Worm (Caenorhabditis elegans) whole organism, L4 larva: Measurements from ENCODE around the gene uda-1.

Experiments used
- F37D6.2 ChIP-seq: sonication (generic microtip); optimal IDR thresholded peaks from 2 replicates; lab custom pipeline; 2016; ENCODE audit warnings: mild to moderate bottlenecking, missing genetic modification characterization, missing compliant biosample characterization
- T26A8.4 ChIP-seq: fragments of 200-800 bp; sonication (Bioruptor generic); IDR thresholded peaks from 2 replicates; pipeline ENCODE4 v1.3.6; 2022; ENCODE audit warnings: missing genetic modification characterization, missing compliant biosample characterization
- aha-1 ChIP-seq: fragments of 150-350 bp; peaks from one replicate; lab custom pipeline; 2014; ENCODE audit warnings: missing biosample characterization, missing genetic modification characterization
- ceh-20 ChIP-seq: fragments of 200-800 bp; sonication (Bioruptor generic); IDR thresholded peaks from 2 replicates; pipeline ENCODE4 v1.3.6; 2022; ENCODE audit warnings: missing genetic modification reagents, missing genetic modification characterization, missing compliant biosample characterization
- ceh-32 ChIP-seq: sonication (generic microtip); optimal IDR thresholded peaks from 2 replicates; lab custom pipeline; 2016; ENCODE audit warnings: mild to moderate bottlenecking, missing genetic modification characterization, missing compliant biosample characterization; ENCODE audit not compliant: poor library complexity
- ceh-62 ChIP-seq: sonication (generic microtip); optimal IDR thresholded peaks from 2 replicates; lab custom pipeline; 2017; ENCODE audit warnings: missing biosample characterization, missing genetic modification characterization
- daf-16 ChIP-seq, 3 experiments: sonication (generic microtip); optimal IDR thresholded peaks; 2 replicates each; lab custom pipeline; 2016 to 2017; ENCODE audit warnings: missing genetic modification characterization in 3 of 3, missing genetic modification reagents in 3 of 3, mild to moderate bottlenecking in 2 of 3, missing compliant biosample characterization in 2 of 3, missing biosample characterization in 1 of 3, moderate library complexity in 1 of 3
- dmd-6 ChIP-seq: fragments of 200-800 bp; sonication (Bioruptor generic); IDR thresholded peaks from 2 replicates; pipeline ENCODE4 v1.3.6; 2022; ENCODE audit warnings: missing genetic modification reagents, missing genetic modification characterization, missing compliant biosample characterization
- dpl-1 ChIP-seq: fragments of 150-350 bp; optimal IDR thresholded peaks from 2 replicates; lab custom pipeline; 2014; ENCODE audit warnings: missing biosample characterization, missing genetic modification reagents, missing genetic modification characterization
- duxl-1 ChIP-seq: sonication (generic microtip); optimal IDR thresholded peaks from 2 replicates; lab custom pipeline; 2016; ENCODE audit warnings: mild to moderate bottlenecking, missing genetic modification characterization, moderate library complexity, missing compliant biosample characterization; ENCODE audit not compliant: poor library complexity
- dve-1 ChIP-seq: sonication (generic microtip); optimal IDR thresholded peaks from 2 replicates; lab custom pipeline; 2017; ENCODE audit warnings: antibody characterized with exemption, mild to moderate bottlenecking, missing genetic modification characterization, missing compliant biosample characterization; ENCODE audit not compliant: insufficient read depth
- hif-1 ChIP-seq, 2 experiments: sonication (generic microtip); optimal IDR thresholded peaks; 2 replicates each; lab custom pipeline; 2016 to 2017; ENCODE audit warnings: missing compliant biosample characterization in 2 of 2, missing genetic modification characterization in 2 of 2, missing genetic modification reagents in 2 of 2, missing genotype in 2 of 2, mild to moderate bottlenecking in 1 of 2
- hlh-11 ChIP-seq: fragments of 200-800 bp; sonication (Bioruptor generic); optimal IDR thresholded peaks from 2 replicates; lab custom pipeline; 2018; ENCODE audit warnings: mild to moderate bottlenecking, missing genetic modification characterization, missing compliant biosample characterization
- hlh-30 ChIP-seq: sonication (generic microtip); optimal IDR thresholded peaks from 2 replicates; lab custom pipeline; 2017; ENCODE audit warnings: antibody characterized with exemption, mild to moderate bottlenecking, missing genetic modification characterization, missing compliant biosample characterization; ENCODE audit not compliant: insufficient read depth
- hmg-1.1 ChIP-seq: fragments of 200-800 bp; sonication (Bioruptor generic); IDR thresholded peaks from 2 replicates; pipeline ENCODE4 v1.3.6; 2022; ENCODE audit warnings: missing genetic modification reagents, missing genetic modification characterization, missing compliant biosample characterization
- jun-1 ChIP-seq: fragments of 150-350 bp; optimal IDR thresholded peaks from 2 replicates; lab custom pipeline; 2014; ENCODE audit warnings: missing biosample characterization, missing genetic modification reagents, missing genetic modification characterization
- lin-1 ChIP-seq: fragments of 200-800 bp; sonication (Bioruptor generic); IDR thresholded peaks from 2 replicates; pipeline ENCODE4 v1.3.6; 2022; ENCODE audit warnings: missing genetic modification reagents, missing genetic modification characterization, missing compliant biosample characterization
- lin-13 ChIP-seq: fragments of 150-350 bp; optimal IDR thresholded peaks from 2 replicates; lab custom pipeline; 2014; ENCODE audit warnings: missing biosample characterization, missing genetic modification reagents, missing genetic modification characterization
- lin-15B ChIP-seq: fragments of 150-350 bp; sonication (generic microtip); optimal IDR thresholded peaks from 3 replicates; lab custom pipeline; 2014; ENCODE audit warnings: missing biosample characterization, missing genetic modification characterization
- lin-29 ChIP-seq: fragments of 200-800 bp; sonication (Bioruptor generic); IDR thresholded peaks from 2 replicates; pipeline ENCODE4 v1.3.6; 2022; ENCODE audit warnings: missing genetic modification reagents, missing genetic modification characterization, missing compliant biosample characterization
- lsy-2 ChIP-seq, 2 experiments: fragments of 150-350 bp in 1 of 2; sonication (generic microtip) in 1 of 2; optimal IDR thresholded peaks; 2 replicates each; lab custom pipeline; 2014 to 2017; ENCODE audit warnings: missing biosample characterization in 2 of 2, missing genetic modification characterization in 2 of 2
- madf-9 ChIP-seq: fragments of 200-800 bp; sonication (Bioruptor generic); conservative IDR thresholded peaks from 2 replicates; pipeline ENCODE4 v1.3.6; 2022; ENCODE audit warnings: missing genetic modification reagents, missing genetic modification characterization, missing compliant biosample characterization
- mdl-1 ChIP-seq, 2 experiments: fragments of 150-350 bp in 1 of 2; sonication (generic microtip) in 1 of 2; optimal IDR thresholded peaks; 2 replicates each; lab custom pipeline; 2014 to 2017; ENCODE audit warnings: missing biosample characterization in 2 of 2, missing genetic modification characterization in 2 of 2
- mep-1 ChIP-seq: fragments of 150-350 bp; sonication (generic microtip); optimal IDR thresholded peaks from 3 replicates; lab custom pipeline; 2014; ENCODE audit warnings: missing biosample characterization, missing genetic modification characterization
- mes-2 ChIP-seq: sonication (generic microtip); optimal IDR thresholded peaks from 2 replicates; lab custom pipeline; 2016; ENCODE audit warnings: missing genotype, mild to moderate bottlenecking, missing genetic modification characterization, missing compliant biosample characterization; ENCODE audit not compliant: poor library complexity, severe bottlenecking
- mxl-2 ChIP-seq: fragments of 200-800 bp; sonication (Bioruptor generic); conservative IDR thresholded peaks from 2 replicates; pipeline ENCODE4 v1.3.6; 2022; ENCODE audit warnings: missing genetic modification reagents, missing genetic modification characterization, missing compliant biosample characterization
- mxl-3 ChIP-seq: fragments of 200-800 bp; sonication (Bioruptor generic); optimal IDR thresholded peaks from 2 replicates; lab custom pipeline; 2018; ENCODE audit warnings: mild to moderate bottlenecking, missing genetic modification characterization, missing compliant biosample characterization
- nhr-11 ChIP-seq: fragments of 150-350 bp; optimal IDR thresholded peaks from 2 replicates; lab custom pipeline; 2014; ENCODE audit warnings: missing biosample characterization, missing genetic modification characterization
- nhr-111 ChIP-seq: fragments of 200-800 bp; sonication (Bioruptor generic); optimal IDR thresholded peaks from 2 replicates; lab custom pipeline; 2018; ENCODE audit warnings: mild to moderate bottlenecking, missing genetic modification characterization, missing compliant biosample characterization
- nhr-25 ChIP-seq: sonication (generic microtip); optimal IDR thresholded peaks from 2 replicates; lab custom pipeline; 2017; ENCODE audit warnings: missing genetic modification characterization, mild to moderate bottlenecking, missing compliant biosample characterization, antibody characterized with exemption, moderate library complexity, borderline replicate concordance; ENCODE audit not compliant: insufficient read depth
- nhr-28 ChIP-seq: fragments of 150-350 bp; optimal IDR thresholded peaks from 2 replicates; lab custom pipeline; 2014; ENCODE audit warnings: missing biosample characterization, missing genetic modification characterization
- nhr-42 ChIP-seq: fragments of 200-800 bp; sonication (Bioruptor generic); IDR thresholded peaks from 2 replicates; pipeline ENCODE4 v1.3.6; 2022; ENCODE audit warnings: missing genetic modification characterization, missing compliant biosample characterization
- nhr-48 ChIP-seq: sonication (generic microtip); optimal IDR thresholded peaks from 2 replicates; lab custom pipeline; 2016; ENCODE audit warnings: mild to moderate bottlenecking, missing genetic modification characterization, missing compliant biosample characterization
- nhr-6 ChIP-seq: fragments of 150-350 bp; optimal IDR thresholded peaks from 2 replicates; lab custom pipeline; 2014; ENCODE audit warnings: missing biosample characterization, missing genetic modification characterization
- nhr-76 ChIP-seq: fragments of 150-350 bp; optimal IDR thresholded peaks from 2 replicates; lab custom pipeline; 2014; ENCODE audit warnings: missing biosample characterization, missing genetic modification characterization
- pha-4 ChIP-seq, 2 experiments: fragments of 150-350 bp in 1 of 2; fragments of 200-800 bp in 1 of 2; sonication (Bioruptor generic) in 1 of 2; IDR thresholded peaks in 1 of 2; optimal IDR thresholded peaks in 1 of 2; 2 replicates each; pipeline versions ENCODE4 v1.3.6 to Lab custom; 2014 to 2022; ENCODE audit warnings: missing genetic modification characterization in 2 of 2, missing genetic modification reagents in 2 of 2, missing biosample characterization in 1 of 2, missing compliant biosample characterization in 1 of 2
- pqm-1 ChIP-seq: sonication (generic microtip); optimal IDR thresholded peaks from 2 replicates; lab custom pipeline; 2017; ENCODE audit warnings: missing biosample characterization, missing genetic modification characterization
- rbr-2 ChIP-seq: sonication (generic microtip); optimal IDR thresholded peaks from 2 replicates; lab custom pipeline; 2016; ENCODE audit warnings: missing genotype, missing genetic modification characterization, missing compliant biosample characterization
- saeg-2 ChIP-seq: fragments of 200-800 bp; sonication (Bioruptor generic); IDR thresholded peaks from 2 replicates; pipeline ENCODE4 v1.3.6; 2022; ENCODE audit warnings: missing genetic modification reagents, missing genetic modification characterization, missing compliant biosample characterization
- set-16 ChIP-seq: fragments of 200-800 bp; sonication (Bioruptor generic); IDR thresholded peaks from 2 replicates; pipeline ENCODE4 v1.3.6; 2022; ENCODE audit warnings: missing genetic modification reagents, missing genetic modification characterization, missing compliant biosample characterization
- tag-97 ChIP-seq: fragments of 200-800 bp; sonication (Bioruptor generic); IDR thresholded peaks from 2 replicates; pipeline ENCODE4 v1.3.6; 2022; ENCODE audit warnings: missing genetic modification characterization, missing compliant biosample characterization
- tra-1 ChIP-seq: fragments of 200-800 bp; sonication (Bioruptor generic); IDR thresholded peaks from 2 replicates; pipeline ENCODE4 v1.3.6; 2022; ENCODE audit warnings: missing genetic modification reagents, missing genetic modification characterization, missing compliant biosample characterization
- unc-130 ChIP-seq: sonication (generic microtip); optimal IDR thresholded peaks from 2 replicates; lab custom pipeline; 2016; ENCODE audit warnings: missing genetic modification reagents, missing genetic modification characterization, missing compliant biosample characterization
- zfp-3 ChIP-seq: fragments of 200-800 bp; sonication (Bioruptor generic); conservative IDR thresholded peaks from 2 replicates; pipeline ENCODE4 v1.3.6; 2022; ENCODE audit warnings: missing genetic modification reagents, missing genetic modification characterization, missing compliant biosample characterization

The uda-1 gene

ce11 chrV:10035586-10035985, 31.0 kb downstream of the uda-1 start:
- TF ChIP-seq pqm-1 (tag; lab: Kevin White, UChicago): no peak
- TF ChIP-seq rbr-2 (tag; lab: Kevin White, UChicago): peak; percentile 5

ce11 chrV:10036275-10036674, 31.7 kb downstream of the uda-1 start, which contains the start of gene T06E8.2:
TSS of gene T06E8.2 (minus strand) at chrV:10036413.
- peak; percentile 14 for TF ChIP-seq nhr-48 (tag; lab: Kevin White, UChicago)
- peak; percentile 54 for TF ChIP-seq dmd-6 (GFP tag; lab: Robert Waterston, UW)
- peak in 1 of 2 experiments; percentile 43 for TF ChIP-seq daf-16 (GFP tag; optimal IDR thresholded peaks at IDR 0.05; lab: Kevin White, UChicago)
- peak; percentile 39 for TF ChIP-seq daf-16 (tag; optimal IDR thresholded peaks at IDR 0.05; lab: Kevin White, UChicago)
- peak; percentile 72 for TF ChIP-seq nhr-6 (tag; lab: Kevin White, UChicago)
- TF ChIP-seq tra-1 (GFP tag; lab: Robert Waterston, UW): 0 out of 2 replicates have a peak, but pooled peaks have one; percentile 45
- TF ChIP-seq hlh-11 (tag; lab: Kevin White, UChicago): peak; percentile 76
- peak; percentile 47 for TF ChIP-seq nhr-28 (tag; lab: Kevin White, UChicago)
- TF ChIP-seq aha-1: peak; percentile 35
- peak; percentile 79 for TF ChIP-seq mxl-3 (GFP tag; lab: Kevin White, UChicago)
- no peak for TF ChIP-seq lin-13
- TF ChIP-seq mdl-1 (tag; optimal IDR thresholded peaks at IDR 0.05; lab: Kevin White, UChicago): peak in 1 of 2 experiments; percentile 69
- TF ChIP-seq hmg-1.1 (GFP tag; lab: Robert Waterston, UW): peak; percentile 27; the same call in 1 of the 2 replicates
- no peak for TF ChIP-seq nhr-76 (tag; lab: Kevin White, UChicago)
- 0 out of 2 replicates have a peak, but pooled peaks have one; percentile 53 for TF ChIP-seq saeg-2 (GFP tag; lab: Robert Waterston, UW)
- peak; percentile 64 for TF ChIP-seq mep-1 (tag; lab: Kevin White, UChicago)
- peak; percentile 69 for TF ChIP-seq dve-1 (tag; lab: Kevin White, UChicago)
- no peak for TF ChIP-seq ceh-62 (tag; lab: Kevin White, UChicago)
- TF ChIP-seq rbr-2 (tag; lab: Kevin White, UChicago): peak; percentile 26
- no peak for TF ChIP-seq unc-130 (GFP tag; lab: Kevin White, UChicago)
- peak in 1 of 2 experiments; percentile 54 for TF ChIP-seq lsy-2 (tag; optimal IDR thresholded peaks at IDR 0.05; lab: Kevin White, UChicago)
- peak; percentile 16 for TF ChIP-seq dpl-1 (GFP tag; lab: Kevin White, UChicago)
- peak; percentile 43 for TF ChIP-seq nhr-11 (tag; lab: Kevin White, UChicago)
- TF ChIP-seq pha-4 (GFP tag; IDR thresholded peaks at IDR 0.05; lab: Robert Waterston, UW): no peak
- TF ChIP-seq pha-4 (tag; optimal IDR thresholded peaks at IDR 0.05; lab: Kevin White, UChicago): no peak
- TF ChIP-seq mes-2 (tag; lab: Kevin White, UChicago): peak; percentile 30
- TF ChIP-seq mxl-2 (GFP tag; lab: Robert Waterston, UW): no peak
- TF ChIP-seq hlh-30 (tag; lab: Kevin White, UChicago): peak; percentile 82
- 0 out of 2 replicates have a peak, but pooled peaks have one; percentile 31 for TF ChIP-seq madf-9 (GFP tag; lab: Robert Waterston, UW)
- 0 out of 2 replicates have a peak, but pooled peaks have one; percentile 24 for TF ChIP-seq T26A8.4
- TF ChIP-seq set-16 (GFP tag; lab: Robert Waterston, UW): no peak; the same call in 1 of the 2 replicates
- no peak for TF ChIP-seq lin-15B (tag; lab: Kevin White, UChicago)
- TF ChIP-seq ceh-20 (GFP tag; lab: Robert Waterston, UW): 0 out of 2 replicates have a peak, but pooled peaks have one; percentile 27

- no peak for TF ChIP-seq ceh-32 (tag; lab: Kevin White, UChicago)
- no peak for TF ChIP-seq tag-97 (GFP tag; lab: Robert Waterston, UW)
- no peak for TF ChIP-seq mes-2 (tag; lab: Kevin White, UChicago)
- TF ChIP-seq nhr-111 (GFP tag; lab: Kevin White, UChicago): no peak
- TF ChIP-seq jun-1: no peak
- no peak for TF ChIP-seq F37D6.2
- no peak for TF ChIP-seq hlh-30 (tag; lab: Kevin White, UChicago)
- TF ChIP-seq lin-1 (GFP tag; lab: Robert Waterston, UW): no peak
- no peak for TF ChIP-seq nhr-76 (tag; lab: Kevin White, UChicago)
- no peak for TF ChIP-seq hif-1 (tag; optimal IDR thresholded peaks at IDR 0.05; lab: Kevin White, UChicago)
- no peak for TF ChIP-seq duxl-1
- no peak for TF ChIP-seq nhr-42
- no peak for TF ChIP-seq zfp-3
- no peak for TF ChIP-seq mdl-1 (tag; optimal IDR thresholded peaks at IDR 0.05; lab: Kevin White, UChicago)
- no peak for TF ChIP-seq nhr-25 (tag; lab: Kevin White, UChicago)
- TF ChIP-seq lin-29: no peak
Observed at ce11 chrV:10037040-10037439, 32.5 kb downstream of the uda-1 start, which contains the start of gene F57A8.1. TSS of gene F57A8.1 (plus strand) at chrV:10037340.
